Worm (Caenorhabditis elegans): ENCODE results near the gene npr-12.

DNA sequence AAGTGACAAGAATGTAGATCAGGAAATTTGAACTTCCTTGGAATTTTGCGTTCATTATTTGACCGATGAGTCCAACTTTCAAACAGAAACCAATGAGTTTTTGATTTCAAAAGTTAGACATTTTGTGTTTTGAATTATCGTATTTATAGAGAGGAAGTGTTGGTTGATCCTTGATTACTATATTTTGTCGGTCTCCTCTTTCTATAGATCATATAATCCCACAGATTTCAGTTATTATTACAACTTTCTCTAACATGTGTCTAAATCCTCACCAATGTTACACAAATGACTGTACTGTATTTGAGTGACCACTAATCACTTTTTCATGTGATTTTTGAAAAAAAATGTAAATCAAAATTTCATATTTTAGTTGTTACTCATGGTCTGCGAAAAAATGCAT, 27.1 kb upstream of the npr-12 start, which contains the start of gene B0478.3:
- no peak for TF ChIP-seq Y116A8C.19 (tag; optimal IDR thresholded peaks at IDR 0.05; ENCODE audit: borderline replicate concordance)
- TF ChIP-seq nhr-237 (tag; optimal IDR thresholded peaks at IDR 0.05) = no peak
- TF ChIP-seq pqm-1 (tag; optimal IDR thresholded peaks at IDR 0.05) = no peak
- no peak for TF ChIP-seq lin-13 (GFP tag; optimal IDR thresholded peaks at IDR 0.05)
- TF ChIP-seq ama-1 (optimal IDR thresholded peaks at IDR 0.05) = no peak
- no peak for TF ChIP-seq snpc-4 (tag; optimal IDR thresholded peaks at IDR 0.05)
- no peak for TF ChIP-seq nhr-77 (tag; optimal IDR thresholded peaks at IDR 0.05)
- TF ChIP-seq lin-39 (tag; optimal IDR thresholded peaks at IDR 0.05) = no peak
- no peak for TF ChIP-seq blmp-1 (tag; optimal IDR thresholded peaks at IDR 0.05)
- TF ChIP-seq ceh-8 (GFP tag; optimal IDR thresholded peaks at IDR 0.05) = no peak
- TF ChIP-seq elt-3 (tag; optimal IDR thresholded peaks at IDR 0.05) = no peak
- TF ChIP-seq mdl-1 (tag; optimal IDR thresholded peaks at IDR 0.05) = no peak
- no peak for TF ChIP-seq jun-1 (tag; optimal IDR thresholded peaks at IDR 0.05)
- no peak for TF ChIP-seq fos-1 (tag; optimal IDR thresholded peaks at IDR 0.05)

Data from whole organism, L1 larva.